Fruit fly (Drosophila melanogaster) whole organism, prepupa: ENCODE results near the gene CG13992.

ENCODE experiments used
- Blimp-1 ChIP-seq: fragments of 200-800 bp; sonication (Bioruptor generic); optimal IDR thresholded peaks from 3 replicates; lab custom pipeline; 2017; ENCODE audit warnings: missing biosample characterization, missing genetic modification characterization, mild to moderate bottlenecking, moderate library complexity, missing genetic modification reagents
- CG10631 ChIP-seq: fragments of 200-800 bp; sonication (Bioruptor generic); optimal IDR thresholded peaks from 2 replicates; lab custom pipeline; 2016; ENCODE audit warnings: missing biosample characterization, missing genetic modification characterization
- CG10669 ChIP-seq: fragments of 200-800 bp; sonication (Bioruptor generic); optimal IDR thresholded peaks from 3 replicates; lab custom pipeline; 2018; ENCODE audit warnings: missing biosample characterization, mild to moderate bottlenecking, missing genetic modification characterization, moderate library complexity
- CG11294 ChIP-seq: fragments of 200-800 bp; sonication (Bioruptor generic); IDR thresholded peaks from 2 replicates; pipeline ENCODE4 v1.3.6; 2022; ENCODE audit warnings: missing biosample characterization, missing genetic modification characterization
- CG11762 ChIP-seq: fragments of 200-800 bp; sonication (Bioruptor generic); optimal IDR thresholded peaks from 3 replicates; lab custom pipeline; 2016; ENCODE audit warnings: missing biosample characterization, missing genetic modification characterization; ENCODE audit not compliant: insufficient read depth
- CG11902 ChIP-seq: fragments of 200-800 bp; sonication (Bioruptor generic); optimal IDR thresholded peaks from 3 replicates; lab custom pipeline; 2016; ENCODE audit warnings: missing biosample characterization, missing genetic modification characterization
- CG15336 ChIP-seq: fragments of 200-800 bp; sonication (Bioruptor generic); IDR thresholded peaks from 2 replicates; pipeline ENCODE4 v1.3.6; 2022; ENCODE audit warnings: missing biosample characterization, missing genetic modification characterization
- CG1621 ChIP-seq: fragments of 200-800 bp; sonication (Bioruptor generic); optimal IDR thresholded peaks from 3 replicates; lab custom pipeline; 2018; ENCODE audit warnings: missing biosample characterization, mild to moderate bottlenecking, missing genetic modification characterization
- CG16779 ChIP-seq: fragments of 200-800 bp; sonication (Bioruptor generic); optimal IDR thresholded peaks from 3 replicates; lab custom pipeline; 2017; ENCODE audit warnings: missing biosample characterization, mild to moderate bottlenecking, missing genetic modification characterization
- CG3032 ChIP-seq: fragments of 200-800 bp; optimal IDR thresholded peaks from 2 replicates; lab custom pipeline; 2019; ENCODE audit warnings: missing biosample characterization, mild to moderate bottlenecking, missing genetic modification characterization, moderate library complexity
- CG31627 ChIP-seq: fragments of 200-800 bp; sonication (Bioruptor generic); optimal IDR thresholded peaks from 3 replicates; lab custom pipeline; 2016; ENCODE audit warnings: missing biosample characterization, missing genetic modification characterization
- CG32006 ChIP-seq: fragments of 200-800 bp; sonication (Bioruptor generic); optimal IDR thresholded peaks from 3 replicates; lab custom pipeline; 2017; ENCODE audit warnings: missing biosample characterization, mild to moderate bottlenecking, missing genetic modification characterization
- CG34406 ChIP-seq: fragments of 200-800 bp; sonication (Bioruptor generic); optimal IDR thresholded peaks from 3 replicates; lab custom pipeline; 2016; ENCODE audit warnings: missing biosample characterization, missing genetic modification characterization
- CG4318 ChIP-seq: fragments of 200-800 bp; sonication (Bioruptor generic); optimal IDR thresholded peaks from 3 replicates; lab custom pipeline; 2017; ENCODE audit warnings: missing biosample characterization, mild to moderate bottlenecking, missing genetic modification characterization
- CG6276 ChIP-seq: fragments of 200-800 bp; sonication (Bioruptor generic); optimal IDR thresholded peaks from 2 replicates; lab custom pipeline; 2017; ENCODE audit warnings: missing biosample characterization, mild to moderate bottlenecking, missing genetic modification characterization
- CG6808 ChIP-seq: fragments of 200-800 bp; sonication (Bioruptor generic); optimal IDR thresholded peaks from 3 replicates; lab custom pipeline; 2017; ENCODE audit warnings: missing biosample characterization, missing genetic modification characterization, mild to moderate bottlenecking, moderate library complexity, missing genetic modification reagents
- CG6854 ChIP-seq: fragments of 200-800 bp; sonication (Bioruptor generic); optimal IDR thresholded peaks from 2 replicates; lab custom pipeline; 2017; ENCODE audit warnings: missing biosample characterization, mild to moderate bottlenecking, missing genetic modification characterization
- CG7368 ChIP-seq: fragments of 200-800 bp; sonication (Bioruptor generic); optimal IDR thresholded peaks from 3 replicates; lab custom pipeline; 2016; ENCODE audit warnings: missing biosample characterization, missing genetic modification characterization
- CG8119 ChIP-seq: fragments of 200-800 bp; sonication (Bioruptor generic); IDR thresholded peaks from 3 replicates; pipeline ENCODE4 v1.3.6; 2022; ENCODE audit warnings: missing biosample characterization, missing genetic modification characterization
- CG8319 ChIP-seq: fragments of 200-800 bp; sonication (Bioruptor generic); optimal IDR thresholded peaks from 3 replicates; lab custom pipeline; 2016; ENCODE audit warnings: missing biosample characterization, missing genetic modification characterization
- CG9139 ChIP-seq: fragments of 200-800 bp; sonication (Bioruptor generic); optimal IDR thresholded peaks from 3 replicates; lab custom pipeline; 2017; ENCODE audit warnings: missing biosample characterization, mild to moderate bottlenecking, missing genetic modification characterization
- Eip75B ChIP-seq: fragments of 200-800 bp; sonication (Bioruptor generic); optimal IDR thresholded peaks from 3 replicates; lab custom pipeline; 2016; ENCODE audit warnings: missing biosample characterization, missing genetic modification characterization
- Eip78C ChIP-seq: fragments of 200-800 bp; sonication (Bioruptor generic); peaks from one replicate; lab custom pipeline; 2016; ENCODE audit warnings: missing biosample characterization, missing genetic modification characterization
- Ets21C ChIP-seq: fragments of 200-800 bp; sonication (Bioruptor generic); optimal IDR thresholded peaks from 3 replicates; lab custom pipeline; 2016; ENCODE audit warnings: missing biosample characterization, missing genetic modification characterization
- Gug ChIP-seq: fragments of 200-800 bp; sonication (Bioruptor generic); IDR thresholded peaks from 2 replicates; pipeline ENCODE4 v1.3.6; 2022; ENCODE audit warnings: missing biosample characterization, missing genetic modification characterization
- Hr39 ChIP-seq: fragments of 200-800 bp; sonication (Bioruptor generic); optimal IDR thresholded peaks from 2 replicates; lab custom pipeline; 2016; ENCODE audit warnings: missing biosample characterization, missing genetic modification characterization
- Hr4 ChIP-seq: fragments of 200-800 bp; sonication (Bioruptor generic); optimal IDR thresholded peaks from 3 replicates; lab custom pipeline; 2016; ENCODE audit warnings: missing biosample characterization, missing genetic modification characterization
- Lpt ChIP-seq: fragments of 200-800 bp; sonication (Bioruptor generic); optimal IDR thresholded peaks from 3 replicates; lab custom pipeline; 2016; ENCODE audit warnings: missing biosample characterization, missing genetic modification characterization
- Met ChIP-seq: fragments of 200-800 bp; sonication (Bioruptor generic); optimal IDR thresholded peaks from 3 replicates; lab custom pipeline; 2016; ENCODE audit warnings: missing biosample characterization, missing genetic modification characterization
- OdsH ChIP-seq: fragments of 200-800 bp; sonication (Bioruptor generic); optimal IDR thresholded peaks from 3 replicates; lab custom pipeline; 2016; ENCODE audit warnings: missing biosample characterization, missing genetic modification characterization
- Smox ChIP-seq: fragments of 200-800 bp; sonication (Bioruptor generic); optimal IDR thresholded peaks from 3 replicates; lab custom pipeline; 2016; ENCODE audit warnings: missing biosample characterization, missing genetic modification characterization
- Sox102F ChIP-seq: fragments of 200-800 bp; sonication (Bioruptor generic); optimal IDR thresholded peaks from 2 replicates; lab custom pipeline; 2016; ENCODE audit warnings: missing biosample characterization, mild to moderate bottlenecking, missing genetic modification characterization
- Sox14 ChIP-seq: fragments of 200-800 bp; sonication (Bioruptor generic); optimal IDR thresholded peaks from 3 replicates; lab custom pipeline; 2016; ENCODE audit warnings: missing biosample characterization, missing genetic modification characterization
- Sox15 ChIP-seq: fragments of 200-800 bp; sonication (Bioruptor generic); optimal IDR thresholded peaks from 3 replicates; lab custom pipeline; 2016; ENCODE audit warnings: missing biosample characterization, missing genetic modification characterization
- achi ChIP-seq: fragments of 200-800 bp; sonication (Bioruptor generic); optimal IDR thresholded peaks from 3 replicates; lab custom pipeline; 2016; ENCODE audit warnings: missing biosample characterization, missing genetic modification characterization
- acj6 ChIP-seq: fragments of 200-800 bp; sonication (Bioruptor generic); optimal IDR thresholded peaks from 3 replicates; lab custom pipeline; 2016; ENCODE audit warnings: missing biosample characterization, missing genetic modification characterization
- cyc ChIP-seq: fragments of 200-800 bp; sonication (Bioruptor generic); optimal IDR thresholded peaks from 3 replicates; lab custom pipeline; 2016; ENCODE audit warnings: missing biosample characterization, missing genetic modification characterization
- eg ChIP-seq: fragments of 200-800 bp; sonication (Bioruptor generic); IDR thresholded peaks from 3 replicates; pipeline ENCODE4 v1.3.6; 2022; ENCODE audit warnings: missing biosample characterization, missing genetic modification characterization
- esn ChIP-seq: fragments of 200-800 bp; sonication (Bioruptor generic); optimal IDR thresholded peaks from 2 replicates; lab custom pipeline; 2016; ENCODE audit warnings: missing biosample characterization, mild to moderate bottlenecking, missing genetic modification characterization, moderate library complexity
- fd59A ChIP-seq: fragments of 200-800 bp; sonication (Bioruptor generic); optimal IDR thresholded peaks from 2 replicates; lab custom pipeline; 2017; ENCODE audit warnings: missing biosample characterization, mild to moderate bottlenecking, missing genetic modification characterization, missing genetic modification reagents
- fkh ChIP-seq: fragments of 200-800 bp; sonication (Bioruptor generic); optimal IDR thresholded peaks from 3 replicates; lab custom pipeline; 2017; ENCODE audit warnings: missing biosample characterization, mild to moderate bottlenecking, missing genetic modification characterization, moderate library complexity
- net ChIP-seq: fragments of 200-800 bp; sonication (Bioruptor generic); optimal IDR thresholded peaks from 3 replicates; lab custom pipeline; 2016; ENCODE audit warnings: missing biosample characterization, missing genetic modification characterization
- pdm3 ChIP-seq: fragments of 200-800 bp; sonication (Bioruptor generic); optimal IDR thresholded peaks from 3 replicates; lab custom pipeline; 2016; ENCODE audit warnings: missing biosample characterization, missing genetic modification characterization
- salr ChIP-seq, 2 experiments: fragments of 200-800 bp; sonication (Bioruptor generic); optimal IDR thresholded peaks; 3 replicates each; lab custom pipeline; 2016 to 2018; ENCODE audit warnings: missing biosample characterization in 2 of 2, missing genetic modification characterization in 2 of 2, mild to moderate bottlenecking in 1 of 2
- ss ChIP-seq, 2 experiments: fragments of 200-800 bp; sonication (Bioruptor generic); optimal IDR thresholded peaks; 2 replicates in 1 of 2; 3 replicates in 1 of 2; lab custom pipeline; 2017 to 2018; ENCODE audit warnings: mild to moderate bottlenecking in 2 of 2, missing biosample characterization in 2 of 2, missing genetic modification characterization in 2 of 2, moderate library complexity in 1 of 2
- svp ChIP-seq: fragments of 200-800 bp; sonication (Bioruptor generic); peaks from one replicate; lab custom pipeline; 2016; ENCODE audit warnings: missing biosample characterization, missing genetic modification characterization
- topi ChIP-seq: fragments of 200-800 bp; sonication (Bioruptor generic); optimal IDR thresholded peaks from 3 replicates; lab custom pipeline; 2016; ENCODE audit warnings: missing biosample characterization, missing genetic modification characterization
- vri ChIP-seq: fragments of 200-800 bp; sonication (Bioruptor generic); optimal IDR thresholded peaks from 3 replicates; lab custom pipeline; 2016; ENCODE audit warnings: missing biosample characterization, mild to moderate bottlenecking, missing genetic modification characterization

CG13992 gene

dm6 chr2L:5956153-5956552 is 11.4 kb downstream of the CG13992 start, which contains the start of gene CG13999:
Gene CG13999, minus strand, starts transcription at chr2L:5956466.
- TF ChIP-seq pdm3 (GFP tag; lab: Kevin White, UChicago) (no peak), CG11294 (no peak), eg (GFP tag; lab: Robert Waterston, UW) (no peak), fkh (GFP tag; lab: Kevin White, UChicago) (no peak), acj6 (GFP tag; lab: Kevin White, UChicago) (no peak), CG10631 (no peak), Sox102F (GFP tag; lab: Kevin White, UChicago) (no peak), Hr39 (GFP tag; lab: Kevin White, UChicago) (no peak), svp (GFP tag; lab: Kevin White, UChicago) (no peak), CG6854 (GFP tag; lab: Kevin White, UChicago) (no peak), vri (no peak), Hr4 (GFP tag; lab: Kevin White, UChicago) (no peak), CG15336 (GFP tag; lab: Robert Waterston, UW) (no peak), CG4318 (no peak), Smox (GFP tag; lab: Kevin White, UChicago) (no peak), Ets21C (GFP tag; lab: Kevin White, UChicago) (no peak), CG11762 (no peak), ss (GFP tag; optimal IDR thresholded peaks at IDR 0.05; lab: Kevin White, UChicago) (no peak), CG8319 (no peak), CG6808 (GFP tag; lab: Kevin White, UChicago) (no peak)

- TF ChIP-seq achi (GFP tag; lab: Kevin White, UChicago) (no peak), Met (GFP tag; lab: Kevin White, UChicago) (no peak), cyc (GFP tag; lab: Kevin White, UChicago) (peak; percentile 51), CG31627 (peak; percentile 68), svp (GFP tag; lab: Kevin White, UChicago) (no peak), fd59A (GFP tag; lab: Kevin White, UChicago) (no peak), CG6276 (no peak), OdsH (no peak), CG3032 (tag; lab: Kevin White, UChicago) (no peak), CG16779 (tag; lab: Kevin White, UChicago) (no peak), Eip78C (GFP tag; lab: Kevin White, UChicago) (no peak), CG7368 (no peak), Ets21C (GFP tag; lab: Kevin White, UChicago) (peak; percentile 28), CG6854 (GFP tag; lab: Kevin White, UChicago) (no peak), topi (GFP tag; lab: Kevin White, UChicago) (no peak), CG32006 (no peak), CG11902 (GFP tag; lab: Kevin White, UChicago) (peak; percentile 38), Eip75B (no peak), CG10631 (no peak), Lpt (no peak), vri (no peak), CG9139 (GFP tag; lab: Kevin White, UChicago) (no peak), esn (peak; percentile 62), CG11762 (no peak), Sox102F (GFP tag; lab: Kevin White, UChicago) (no peak), CG34406 (GFP tag; lab: Kevin White, UChicago) (no peak), CG1621 (tag; lab: Kevin White, UChicago) (no peak), Hr39 (GFP tag; lab: Kevin White, UChicago) (peak; percentile 76), CG10669 (no peak), Hr4 (GFP tag; lab: Kevin White, UChicago) (no peak), net (no peak), Blimp-1 (GFP tag; lab: Kevin White, UChicago) (no peak), Sox14 (GFP tag; lab: Kevin White, UChicago) (peak; percentile 86), CG8119 (GFP tag; lab: Robert Waterston, UW) (no peak), ss (GFP tag; optimal IDR thresholded peaks at IDR 0.05; lab: Kevin White, UChicago) (no peak), Sox15 (GFP tag; lab: Kevin White, UChicago) (peak; percentile 44), acj6 (GFP tag; lab: Kevin White, UChicago) (no peak), salr (GFP tag; optimal IDR thresholded peaks at IDR 0.05; lab: Kevin White, UChicago) (no peak), Gug (GFP tag; lab: Robert Waterston, UW) (peak; percentile 27; the same call in 1 of the 2 replicates)
These were observed 18.6 kb downstream of the CG13992 start, which contains the start of gene CG9044 for dm6 chr2L:5948775-5949526. Gene CG9044, plus strand, starts transcription at chr2L:5949450.
